Worm (Caenorhabditis elegans): ENCODE data around the gene pas-2.

DNA sequence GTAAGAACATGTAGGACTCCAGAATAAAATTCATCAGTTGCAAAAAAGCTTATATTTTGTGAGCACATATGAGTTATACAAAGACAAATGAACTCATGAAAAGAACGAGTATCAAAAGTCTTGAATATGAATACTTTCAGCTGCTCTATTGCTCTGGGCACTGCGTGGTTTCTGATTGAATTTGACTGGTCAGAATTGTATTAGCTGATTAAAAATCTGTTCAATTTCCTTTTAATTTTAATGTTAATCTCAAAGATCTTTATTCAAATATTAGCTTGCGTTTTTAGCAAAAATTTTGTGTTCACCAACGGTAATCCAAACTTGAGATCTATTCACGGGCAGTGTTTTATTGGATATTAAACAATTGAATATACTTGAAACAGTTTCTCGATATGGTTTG lies 27.9 kb downstream of the pas-2 start, which contains the start of gene srh-184:
- TF ChIP-seq flt-1 (GFP tag; IDR thresholded peaks at IDR 0.05) (no peak), ztf-23 (GFP tag; IDR thresholded peaks at IDR 0.05) (no peak), tab-1 (GFP tag; IDR thresholded peaks at IDR 0.05) (no peak), T22C8.4 (GFP tag; IDR thresholded peaks at IDR 0.05) (no peak)
